Fruit fly (Drosophila melanogaster) whole organism, embryonic: Measurements from ENCODE around the gene AGO2.
A peak's percentile ranks its signal among the peaks of the same experiment; 100 is the strongest.

ENCODE experiments used
- CG11085 ChIP-seq: fragments of 200-800 bp; sonication (Bioruptor generic); IDR thresholded peaks from 2 replicates; pipeline ENCODE4 v1.3.6; 2022; ENCODE audit warnings: missing biosample characterization, missing genetic modification characterization
- CG11560 ChIP-seq: fragments of 200-800 bp; sonication (Bioruptor generic); IDR thresholded peaks from 3 replicates; pipeline ENCODE4 v1.3.6; 2022; ENCODE audit warnings: missing biosample characterization, missing genetic modification characterization
- CG12236 ChIP-seq: fragments of 200-800 bp; sonication (Bioruptor generic); optimal IDR thresholded peaks from 2 replicates; lab custom pipeline; 2016; ENCODE audit warnings: missing biosample characterization, missing genetic modification characterization
- CG1233 ChIP-seq: fragments of 200-800 bp; sonication (Bioruptor generic); optimal IDR thresholded peaks from 4 replicates; lab custom pipeline; 2018; ENCODE audit warnings: missing biosample characterization, mild to moderate bottlenecking, missing genetic modification characterization
- CG14050 ChIP-seq: fragments of 200-800 bp; sonication (Bioruptor generic); IDR thresholded peaks from 3 replicates; pipeline ENCODE4 v1.3.6; 2022; ENCODE audit warnings: missing biosample characterization, missing genetic modification characterization
- CG14860 ChIP-seq: fragments of 200-800 bp; sonication (Bioruptor generic); IDR thresholded peaks from 3 replicates; pipeline ENCODE4 v1.3.6; 2022; ENCODE audit warnings: missing biosample characterization, missing genetic modification characterization; ENCODE audit not compliant: partially characterized antibody
- CG15514 ChIP-seq: fragments of 200-800 bp; sonication (Bioruptor generic); optimal IDR thresholded peaks from 3 replicates; lab custom pipeline; 2017; ENCODE audit warnings: missing biosample characterization, missing genetic modification characterization, mild to moderate bottlenecking, moderate library complexity, missing genetic modification reagents
- CG15601 ChIP-seq: fragments of 200-800 bp; sonication (Bioruptor generic); optimal IDR thresholded peaks from 3 replicates; lab custom pipeline; 2019; ENCODE audit warnings: missing biosample characterization, mild to moderate bottlenecking, missing genetic modification characterization, moderate library complexity
- CG31441 ChIP-seq: fragments of 200-800 bp; sonication (Bioruptor generic); IDR thresholded peaks from 2 replicates; pipeline ENCODE4 v1.3.6; 2022; ENCODE audit warnings: missing biosample characterization, missing genetic modification characterization
- CG33557 ChIP-seq: fragments of 200-800 bp; sonication (Bioruptor generic); optimal IDR thresholded peaks from 2 replicates; lab custom pipeline; 2019; ENCODE audit warnings: missing biosample characterization, mild to moderate bottlenecking, missing genetic modification characterization, moderate library complexity
- CG4360 ChIP-seq: fragments of 200-800 bp; sonication (Bioruptor generic); IDR thresholded peaks from 2 replicates; pipeline ENCODE4 v1.3.6; 2022; ENCODE audit warnings: missing biosample characterization, missing genetic modification characterization
- CG4854 ChIP-seq: fragments of 200-800 bp; sonication (Bioruptor generic); optimal IDR thresholded peaks from 2 replicates; lab custom pipeline; 2016; ENCODE audit warnings: missing biosample characterization, missing genetic modification characterization, inconsistent platforms
- CG7745 ChIP-seq: fragments of 200-800 bp; sonication (Bioruptor generic); optimal IDR thresholded peaks from 2 replicates; lab custom pipeline; 2018; ENCODE audit warnings: missing biosample characterization, mild to moderate bottlenecking, missing genetic modification characterization, moderate library complexity
- CG9437 ChIP-seq: fragments of 200-800 bp; sonication (Bioruptor generic); optimal IDR thresholded peaks from 2 replicates; lab custom pipeline; 2018; ENCODE audit warnings: missing biosample characterization, mild to moderate bottlenecking, missing genetic modification characterization
- Dbx ChIP-seq: fragments of 200-800 bp; sonication (Bioruptor generic); IDR thresholded peaks from 3 replicates; pipeline ENCODE4 v1.3.6; 2022; ENCODE audit warnings: missing biosample characterization, missing genetic modification characterization
- Ets65A ChIP-seq: fragments of 200-800 bp; sonication (Bioruptor generic); peaks from one replicate; lab custom pipeline; 2016; ENCODE audit warnings: missing biosample characterization, missing genetic modification characterization
- Fer2 ChIP-seq: fragments of 200-800 bp; sonication (Bioruptor generic); optimal IDR thresholded peaks from 2 replicates; lab custom pipeline; 2018; ENCODE audit warnings: missing biosample characterization, mild to moderate bottlenecking, missing genetic modification characterization, moderate library complexity
- Gsc ChIP-seq: fragments of 200-800 bp; sonication (Bioruptor generic); IDR thresholded peaks from 2 replicates; pipeline ENCODE4 v1.3.6; 2022; ENCODE audit warnings: missing biosample characterization, missing genetic modification characterization
- Hr51 ChIP-seq, 2 experiments: fragments of 200-800 bp; sonication (Bioruptor generic); optimal IDR thresholded peaks; 2 replicates in 1 of 2; 3 replicates in 1 of 2; lab custom pipeline; 2016 to 2018; ENCODE audit warnings: missing biosample characterization in 2 of 2, missing genetic modification characterization in 2 of 2, mild to moderate bottlenecking in 1 of 2, moderate library complexity in 1 of 2
- MESR4 ChIP-seq: fragments of 200-800 bp; sonication (Bioruptor generic); optimal IDR thresholded peaks from 2 replicates; lab custom pipeline; 2018; ENCODE audit warnings: missing biosample characterization, mild to moderate bottlenecking, missing genetic modification characterization, moderate library complexity
- NC2β ChIP-seq: fragments of 200-800 bp; sonication (Bioruptor generic); optimal IDR thresholded peaks from 2 replicates; lab custom pipeline; 2016; ENCODE audit warnings: missing biosample characterization, missing genetic modification characterization
- Nf-YB ChIP-seq: fragments of 200-800 bp; sonication (Bioruptor generic); optimal IDR thresholded peaks from 3 replicates; lab custom pipeline; 2019; ENCODE audit warnings: missing biosample characterization, mild to moderate bottlenecking, missing genetic modification characterization, moderate library complexity
- Oaz ChIP-seq: fragments of 200-800 bp; sonication (Bioruptor generic); IDR thresholded peaks from 2 replicates; pipeline ENCODE4 v1.3.6; 2022; ENCODE audit warnings: missing biosample characterization, missing genetic modification characterization
- Sry-δ ChIP-seq: fragments of 200-800 bp; sonication (Bioruptor generic); optimal IDR thresholded peaks from 2 replicates; lab custom pipeline; 2016; ENCODE audit warnings: missing biosample characterization, missing genetic modification characterization
- Ssrp ChIP-seq: fragments of 200-800 bp; sonication (Bioruptor generic); optimal IDR thresholded peaks from 2 replicates; lab custom pipeline; 2018; ENCODE audit warnings: missing biosample characterization, mild to moderate bottlenecking, missing genetic modification characterization, moderate library complexity
- az2 ChIP-seq: fragments of 200-800 bp; sonication (Bioruptor generic); optimal IDR thresholded peaks from 3 replicates; lab custom pipeline; 2016; ENCODE audit warnings: missing biosample characterization, missing genetic modification characterization
- btn ChIP-seq: fragments of 200-800 bp; sonication (Bioruptor generic); optimal IDR thresholded peaks from 2 replicates; lab custom pipeline; 2016; ENCODE audit warnings: missing biosample characterization, missing genetic modification characterization
- cato ChIP-seq: fragments of 200-800 bp; sonication (Bioruptor generic); optimal IDR thresholded peaks from 2 replicates; lab custom pipeline; 2016; ENCODE audit warnings: missing biosample characterization, missing genetic modification characterization, borderline replicate concordance
- cg ChIP-seq: fragments of 200-800 bp; sonication (Bioruptor generic); optimal IDR thresholded peaks from 3 replicates; lab custom pipeline; 2019; ENCODE audit warnings: missing biosample characterization, mild to moderate bottlenecking, missing genetic modification characterization, moderate library complexity
- chm ChIP-seq: fragments of 200-800 bp; sonication (Bioruptor generic); IDR thresholded peaks from 2 replicates; pipeline ENCODE4 v1.3.6; 2022; ENCODE audit warnings: missing biosample characterization, missing genetic modification characterization
- crol ChIP-seq: fragments of 200-800 bp; sonication (Bioruptor generic); IDR thresholded peaks from 2 replicates; pipeline ENCODE4 v1.3.6; 2022; ENCODE audit warnings: missing biosample characterization, missing genetic modification characterization
- crp ChIP-seq, 2 experiments: fragments of 200-800 bp; sonication (Bioruptor generic); optimal IDR thresholded peaks; 2 replicates in 1 of 2; 3 replicates in 1 of 2; lab custom pipeline; 2017; ENCODE audit warnings: missing biosample characterization in 2 of 2, missing genetic modification characterization in 2 of 2, mild to moderate bottlenecking in 1 of 2, moderate library complexity in 1 of 2
- ewg ChIP-seq: fragments of 200-800 bp; sonication (Bioruptor generic); optimal IDR thresholded peaks from 3 replicates; lab custom pipeline; 2017; ENCODE audit warnings: mild to moderate bottlenecking, missing biosample characterization, missing genetic modification reagents, missing genetic modification characterization
- fd102C ChIP-seq: fragments of 200-800 bp; sonication (Bioruptor generic); optimal IDR thresholded peaks from 2 replicates; lab custom pipeline; 2018; ENCODE audit warnings: missing biosample characterization, mild to moderate bottlenecking, missing genetic modification characterization, moderate library complexity
- fu2 ChIP-seq: fragments of 200-800 bp; sonication (Bioruptor generic); optimal IDR thresholded peaks from 2 replicates; lab custom pipeline; 2016; ENCODE audit warnings: missing biosample characterization, missing genetic modification characterization
- gcm2 ChIP-seq: fragments of 200-800 bp; sonication (Bioruptor generic); optimal IDR thresholded peaks from 2 replicates; lab custom pipeline; 2016; ENCODE audit warnings: missing biosample characterization, missing genetic modification characterization
- ham ChIP-seq: fragments of 200-800 bp; sonication (Bioruptor generic); IDR thresholded peaks from 2 replicates; pipeline ENCODE4 v1.3.6; 2022; ENCODE audit warnings: missing biosample characterization, missing genetic modification characterization
- ken ChIP-seq: fragments of 200-800 bp; sonication (Bioruptor generic); IDR thresholded peaks from 3 replicates; pipeline ENCODE4 v1.3.6; 2022; ENCODE audit warnings: missing biosample characterization, missing genetic modification characterization
- knrl ChIP-seq: fragments of 200-800 bp; sonication (Bioruptor generic); IDR thresholded peaks from 3 replicates; pipeline ENCODE4 v1.3.6; 2022; ENCODE audit warnings: missing biosample characterization, missing genetic modification characterization; ENCODE audit not compliant: partially characterized antibody
- maf-S ChIP-seq: fragments of 200-800 bp; sonication (Bioruptor generic); optimal IDR thresholded peaks from 2 replicates; lab custom pipeline; 2016; ENCODE audit warnings: missing biosample characterization, missing genetic modification characterization
- nerfin-2 ChIP-seq: fragments of 200-800 bp; sonication (Bioruptor generic); IDR thresholded peaks from 2 replicates; pipeline ENCODE4 v1.3.6; 2022; ENCODE audit warnings: missing biosample characterization, missing genetic modification characterization; ENCODE audit not compliant: partially characterized antibody
- nom ChIP-seq: fragments of 200-800 bp; sonication (Bioruptor generic); optimal IDR thresholded peaks from 2 replicates; lab custom pipeline; 2017; ENCODE audit warnings: missing biosample characterization, missing genetic modification characterization, mild to moderate bottlenecking, moderate library complexity, missing genetic modification reagents
- onecut ChIP-seq: fragments of 200-800 bp; sonication (Bioruptor generic); IDR thresholded peaks from 2 replicates; pipeline ENCODE4 v1.3.6; 2022; ENCODE audit warnings: missing biosample characterization, missing genetic modification characterization
- otp ChIP-seq: fragments of 200-800 bp; sonication (Bioruptor generic); IDR thresholded peaks from 3 replicates; pipeline ENCODE4, ENCODE4 v1.3.6; 2022; ENCODE audit warnings: missing biosample characterization, missing genetic modification characterization
- pho ChIP-seq: fragments of 200-800 bp; sonication (Bioruptor generic); optimal IDR thresholded peaks from 2 replicates; lab custom pipeline; 2016; ENCODE audit warnings: missing biosample characterization, missing genetic modification characterization
- ro ChIP-seq: fragments of 200-800 bp; sonication (Bioruptor generic); IDR thresholded peaks from 2 replicates; pipeline ENCODE4 v1.3.6; 2022; ENCODE audit warnings: missing biosample characterization, missing genetic modification characterization
- tin ChIP-seq: fragments of 200-800 bp; sonication (Bioruptor generic); optimal IDR thresholded peaks from 3 replicates; lab custom pipeline; 2016; ENCODE audit warnings: missing biosample characterization, missing genetic modification characterization
- zfh1 ChIP-seq: fragments of 200-800 bp; sonication (Bioruptor generic); IDR thresholded peaks from 3 replicates; pipeline ENCODE4 v1.3.6; 2022; ENCODE audit warnings: missing biosample characterization, missing genetic modification characterization

Gene AGO2

dm6 chr3L:15587445-15588381 lies 33.8 kb downstream of the AGO2 start, which contains the start of gene CG7656:
Gene CG7656 (minus strand): TSS chr3L:15588175.
- TF ChIP-seq CG14050 (GFP tag; lab: Robert Waterston, UW), result peak; percentile 25; the same call in 2 of the 3 replicates
- no peak for TF ChIP-seq ham
- peak; percentile 83 for TF ChIP-seq zfh1 (GFP tag; lab: Robert Waterston, UW)
- TF ChIP-seq CG33557 (GFP tag; lab: Kevin White, UChicago), result peak; percentile 28
- TF ChIP-seq tin (GFP tag; lab: Kevin White, UChicago), result peak; percentile 82
- no peak for TF ChIP-seq CG31441 (GFP tag; lab: Robert Waterston, UW)
- TF ChIP-seq maf-S (GFP tag; lab: Kevin White, UChicago), result peak; percentile 68
- TF ChIP-seq Hr51 (GFP tag; optimal IDR thresholded peaks at IDR 0.05; lab: Kevin White, UChicago), result peak; percentile 4 to 82
- no peak for TF ChIP-seq knrl (GFP tag; lab: Robert Waterston, UW)
- TF ChIP-seq Fer2 (tag; lab: Kevin White, UChicago), result no peak
- no peak for TF ChIP-seq CG7745 (tag; lab: Kevin White, UChicago)
- TF ChIP-seq CG15514 (GFP tag; lab: Kevin White, UChicago), result peak; percentile 42
- peak; percentile 96 for TF ChIP-seq Ets65A (GFP tag; lab: Kevin White, UChicago)
- TF ChIP-seq fd102C (GFP tag; lab: Kevin White, UChicago), result peak; percentile 2
- peak; percentile 14 for TF ChIP-seq CG9437 (GFP tag; lab: Kevin White, UChicago)
- TF ChIP-seq Dbx (GFP tag; lab: Robert Waterston, UW), result peak; percentile 64; the same call in 2 of the 3 replicates
- TF ChIP-seq CG1233 (GFP tag; lab: Kevin White, UChicago), result no peak
- TF ChIP-seq ro, result no peak
- peak; percentile 89 for TF ChIP-seq MESR4 (GFP tag; lab: Kevin White, UChicago)
- no peak for TF ChIP-seq Ssrp (tag; lab: Kevin White, UChicago)
- peak; percentile 42 for TF ChIP-seq Sry-δ (GFP tag; lab: Kevin White, UChicago)
- no peak for TF ChIP-seq CG15601
- TF ChIP-seq gcm2 (GFP tag; lab: Kevin White, UChicago), result peak; percentile 45
- peak; percentile 79 for TF ChIP-seq ken (GFP tag; lab: Robert Waterston, UW)
- peak; percentile 62 for TF ChIP-seq btn
- TF ChIP-seq nerfin-2, result no peak
- TF ChIP-seq chm, result peak; percentile 75
- TF ChIP-seq otp (GFP tag; lab: Robert Waterston, UW), result peak; percentile 78
- peak in 1 of 2 experiments; percentile 29 for TF ChIP-seq crp (GFP tag; optimal IDR thresholded peaks at IDR 0.05; lab: Kevin White, UChicago)
- TF ChIP-seq cg (GFP tag; lab: Kevin White, UChicago), result no peak
- TF ChIP-seq Nf-YB (GFP tag; lab: Kevin White, UChicago), result no peak
- TF ChIP-seq cato (GFP tag; lab: Kevin White, UChicago), result no peak
- TF ChIP-seq ewg (GFP tag; lab: Kevin White, UChicago), result peak; percentile 95
- no peak for TF ChIP-seq CG4854 (GFP tag; lab: Kevin White, UChicago)
- TF ChIP-seq CG11560 (tag; lab: Robert Waterston, UW), result no peak
- peak; percentile 65; the same call in 1 of the 2 replicates for TF ChIP-seq CG4360 (GFP tag; lab: Robert Waterston, UW)
- peak; percentile 37 for TF ChIP-seq CG12236
- TF ChIP-seq Oaz (GFP tag; lab: Robert Waterston, UW), result no peak
- peak; percentile 76 for TF ChIP-seq pho (GFP tag; lab: Kevin White, UChicago)
- peak; percentile 41 for TF ChIP-seq az2 (GFP tag; lab: Kevin White, UChicago)
- TF ChIP-seq fu2 (GFP tag; lab: Kevin White, UChicago), result peak; percentile 77
- no peak for TF ChIP-seq CG14860 (GFP tag; lab: Robert Waterston, UW)
- TF ChIP-seq CG11085 (GFP tag; lab: Robert Waterston, UW), result no peak
- no peak for TF ChIP-seq Gsc
- TF ChIP-seq nom (GFP tag; lab: Kevin White, UChicago), result no peak
- peak; percentile 11; the same call in 1 of the 2 replicates for TF ChIP-seq onecut (GFP tag; lab: Robert Waterston, UW)
- no peak for TF ChIP-seq crol (GFP tag; lab: Robert Waterston, UW)
- TF ChIP-seq NC2β (GFP tag; lab: Kevin White, UChicago), result peak; percentile 72
